Worm (Caenorhabditis elegans): ENCODE data around the gene srm-3.
A peak's percentile ranks its signal among the peaks of the same experiment; 100 is the strongest.

srm-3 gene

DNA sequence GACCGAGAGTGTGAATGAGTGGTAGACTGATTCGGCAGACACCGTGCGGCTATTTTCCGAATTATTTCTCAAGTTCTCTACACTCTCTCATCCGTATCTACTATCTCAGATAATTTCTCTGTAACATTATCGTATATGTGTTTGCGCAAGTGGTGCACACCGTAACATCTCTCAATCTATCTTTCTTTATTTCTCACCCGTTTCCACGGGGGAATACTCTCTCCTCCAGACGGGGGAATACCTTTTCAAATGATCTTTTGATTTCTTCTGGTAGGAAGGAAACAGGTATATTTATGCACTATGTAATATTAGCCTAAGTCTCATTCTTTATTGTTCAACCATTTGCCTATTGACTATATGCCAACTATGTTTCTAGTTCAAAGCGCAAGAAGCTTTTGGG lies 18.3 kb downstream of the srm-3 start:
- TF ChIP-seq tbx-9 (tag; optimal IDR thresholded peaks at IDR 0.05; ENCODE audit: borderline replicate concordance) (no peak), egrh-3 (GFP tag; IDR thresholded peaks at IDR 0.05) (no peak), unc-130 (GFP tag; optimal IDR thresholded peaks at IDR 0.05) (no peak), lin-26 (GFP tag; IDR thresholded peaks at IDR 0.05) (no peak), K12H6.12 (tag; optimal IDR thresholded peaks at IDR 0.05) (no peak)

DNA sequence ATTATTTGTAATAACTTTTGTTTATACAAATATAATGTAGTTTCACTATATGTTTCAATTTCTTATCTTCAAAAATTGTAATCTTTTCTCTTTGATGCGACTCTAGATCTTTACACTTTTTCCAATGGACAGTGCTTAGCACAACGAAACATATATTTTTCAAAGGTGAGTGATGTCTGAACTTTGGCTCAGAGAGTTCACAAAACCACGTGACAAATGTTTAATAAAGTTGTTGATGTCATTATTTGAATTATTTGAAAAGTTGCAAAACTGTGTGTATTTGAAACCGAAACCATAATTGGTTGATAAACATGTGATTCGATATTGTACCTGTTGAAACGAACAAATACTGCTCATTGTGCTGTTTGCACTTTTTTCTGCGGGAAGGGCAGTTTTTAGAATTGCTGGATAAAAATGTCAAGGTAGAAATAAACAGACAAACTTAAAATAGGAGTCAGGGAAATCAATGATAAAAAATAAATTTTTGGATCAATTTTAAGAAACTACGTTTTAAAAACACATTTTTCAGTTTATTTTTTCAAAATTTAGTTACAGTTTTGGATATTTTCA lies 19.4 kb downstream of the srm-3 start:
- TF ChIP-seq rec-8 (tag; optimal IDR thresholded peaks at IDR 0.05) (no peak), F22D6.2 (tag; optimal IDR thresholded peaks at IDR 0.05) (no peak), ztf-3 (GFP tag; optimal IDR thresholded peaks at IDR 0.05) (no peak), ekl-4 (GFP tag; IDR thresholded peaks at IDR 0.05) (no peak), ztf-26 (tag; optimal IDR thresholded peaks at IDR 0.05) (no peak), cebp-1 (GFP tag; IDR thresholded peaks at IDR 0.05) (no peak), cebp-1 (tag; optimal IDR thresholded peaks at IDR 0.05) (peak; percentile 18), ztf-6 (GFP tag; IDR thresholded peaks at IDR 0.05) (no peak), nfyb-1 (GFP tag; IDR thresholded peaks at IDR 0.05) (no peak), bed-2 (GFP tag; IDR thresholded peaks at IDR 0.05) (no peak), mes-4 (tag; optimal IDR thresholded peaks at IDR 0.05) (no peak), tlf-1 (GFP tag; optimal IDR thresholded peaks at IDR 0.05) (no peak), C17E4.6 (GFP tag; IDR thresholded peaks at IDR 0.05) (no peak), Y95B8A.8 (GFP tag; IDR thresholded peaks at IDR 0.05) (no peak), snpc-3.4 (tag; optimal IDR thresholded peaks at IDR 0.05) (no peak), F23B12.7 (tag; optimal IDR thresholded peaks at IDR 0.05; ENCODE audit: insufficient read depth) (no peak), lin-35 (GFP tag; optimal IDR thresholded peaks at IDR 0.05) (peak in 1 of 3 experiments; percentile 18), sea-2 (GFP tag; IDR thresholded peaks at IDR 0.05) (no peak), snpc-1.3 (tag; optimal IDR thresholded peaks at IDR 0.05; ENCODE audit: insufficient read depth) (no peak), pha-4 (tag; optimal IDR thresholded peaks at IDR 0.05) (peak; percentile 79), ccch-3 (GFP tag; optimal IDR thresholded peaks at IDR 0.05) (no peak), unc-62 (GFP tag; optimal IDR thresholded peaks at IDR 0.05) (no peak), K12H6.12 (tag; optimal IDR thresholded peaks at IDR 0.05) (no peak), rpc-1 (optimal IDR thresholded peaks at IDR 0.05) (no peak), rpc-1 (tag; optimal IDR thresholded peaks at IDR 0.05) (no peak), let-607 (tag; optimal IDR thresholded peaks at IDR 0.05) (no peak), nhr-80 (tag; optimal IDR thresholded peaks at IDR 0.05) (peak; percentile 46), Y67H2A.10 (GFP tag; conservative IDR thresholded peaks at IDR 0.05) (no peak), atf-7 (tag; optimal IDR thresholded peaks at IDR 0.05) (no peak), lir-1 (GFP tag; conservative IDR thresholded peaks at IDR 0.05) (no peak)

DNA sequence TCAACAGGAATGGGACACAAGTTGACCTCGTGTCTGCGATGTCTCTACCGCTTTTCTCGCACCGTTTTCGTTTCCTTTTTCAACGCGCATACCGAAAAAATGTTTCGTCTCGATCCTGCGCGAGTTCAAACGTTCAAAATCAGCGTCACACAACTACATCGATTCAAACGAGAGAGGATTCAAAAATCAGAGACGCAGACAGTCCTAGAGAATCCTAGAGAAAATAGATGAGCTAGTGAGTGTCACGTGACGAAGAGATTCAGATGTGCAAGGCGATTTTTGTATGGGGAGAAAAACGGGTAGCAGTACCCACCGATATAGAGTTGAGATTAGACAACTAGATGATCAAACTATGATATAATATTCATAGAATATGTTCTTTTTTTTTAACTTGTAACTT lies 21.2 kb downstream of the srm-3 start:
- TF ChIP-seq ama-1 (optimal IDR thresholded peaks at IDR 0.05): no peak
- TF ChIP-seq ama-1 (GFP tag; optimal IDR thresholded peaks at IDR 0.05): no peak
- TF ChIP-seq him-1 (tag; optimal IDR thresholded peaks at IDR 0.05): no peak
- peak; percentile 45 for TF ChIP-seq ceh-27 (GFP tag; optimal IDR thresholded peaks at IDR 0.05)
- no peak for TF ChIP-seq nhr-120 (GFP tag; IDR thresholded peaks at IDR 0.05)
- TF ChIP-seq egrh-3 (GFP tag; IDR thresholded peaks at IDR 0.05): no peak
- no peak for TF ChIP-seq snpc-4 (GFP tag; optimal IDR thresholded peaks at IDR 0.05)
- TF ChIP-seq snpc-4 (tag; optimal IDR thresholded peaks at IDR 0.05): no peak
- TF ChIP-seq bed-2 (GFP tag; IDR thresholded peaks at IDR 0.05): no peak
- TF ChIP-seq F39B2.1 (GFP tag; IDR thresholded peaks at IDR 0.05): no peak
- TF ChIP-seq Y56A3A.18 (GFP tag; IDR thresholded peaks at IDR 0.05): no peak
- no peak for TF ChIP-seq sea-2 (GFP tag; IDR thresholded peaks at IDR 0.05)
- TF ChIP-seq lin-26 (GFP tag; IDR thresholded peaks at IDR 0.05): peak; percentile 62; the same call in 1 of the 2 replicates
- no peak for TF ChIP-seq F22D6.2 (tag; optimal IDR thresholded peaks at IDR 0.05)
- TF ChIP-seq gei-17 (GFP tag; optimal IDR thresholded peaks at IDR 0.05): no peak
- TF ChIP-seq pbrm-1 (GFP tag; IDR thresholded peaks at IDR 0.05): no peak
- TF ChIP-seq nfya-2 (GFP tag; IDR thresholded peaks at IDR 0.05): no peak
- TF ChIP-seq attf-3 (GFP tag; conservative IDR thresholded peaks at IDR 0.05): no peak
- 0 out of 2 replicates have a peak, but pooled peaks have one; percentile 17 for TF ChIP-seq mcd-1 (GFP tag; IDR thresholded peaks at IDR 0.05)

Data from whole organism, young adult.